Fruit fly (Drosophila melanogaster) whole organism, embryonic: Measurements from ENCODE around the gene CG42822.

Experiments used
- CG14014 ChIP-seq: fragments of 200-800 bp; sonication (Bioruptor generic); IDR thresholded peaks from 2 replicates; pipeline ENCODE4 v1.3.6; 2022; ENCODE audit warnings: missing biosample characterization, missing genetic modification characterization
- CG16813 ChIP-seq: fragments of 200-800 bp; sonication (Bioruptor generic); IDR thresholded peaks from 3 replicates; pipeline ENCODE4 v1.3.6; 2022; ENCODE audit warnings: missing biosample characterization, missing genetic modification characterization; ENCODE audit not compliant: partially characterized antibody
- CG30020 ChIP-seq: fragments of 200-800 bp; optimal IDR thresholded peaks from 2 replicates; lab custom pipeline; 2019; ENCODE audit warnings: missing biosample characterization, mild to moderate bottlenecking, missing genetic modification characterization, moderate library complexity
- CG8089 ChIP-seq: fragments of 200-800 bp; sonication (Bioruptor generic); optimal IDR thresholded peaks from 3 replicates; lab custom pipeline; 2016; ENCODE audit warnings: missing biosample characterization, missing genetic modification characterization
- Gsc ChIP-seq: fragments of 200-800 bp; sonication (Bioruptor generic); IDR thresholded peaks from 2 replicates; pipeline ENCODE4 v1.3.6; 2022; ENCODE audit warnings: missing biosample characterization, missing genetic modification characterization
- Sin3A ChIP-seq: fragments of >200 bp; optimal IDR thresholded peaks from 2 replicates; lab custom pipeline; 2018
- ac ChIP-seq: fragments of 200-800 bp; sonication (Bioruptor generic); optimal IDR thresholded peaks from 3 replicates; lab custom pipeline; 2017; ENCODE audit warnings: missing biosample characterization, mild to moderate bottlenecking, missing genetic modification characterization
- fd96Cb ChIP-seq: fragments of 200-800 bp; sonication (Bioruptor generic); optimal IDR thresholded peaks from 2 replicates; lab custom pipeline; 2018; ENCODE audit warnings: missing biosample characterization, mild to moderate bottlenecking, missing genetic modification characterization, moderate library complexity
- lmd ChIP-seq: fragments of 200-800 bp; sonication (Bioruptor generic); IDR thresholded peaks from 2 replicates; pipeline ENCODE4 v1.3.6; 2022; ENCODE audit warnings: missing biosample characterization, missing genetic modification characterization
- mld ChIP-seq: fragments of 200-800 bp; sonication (Bioruptor generic); IDR thresholded peaks from 3 replicates; pipeline ENCODE4 v1.3.6; 2022; ENCODE audit warnings: missing biosample characterization, missing genetic modification characterization; ENCODE audit not compliant: partially characterized antibody
- pum ChIP-seq: fragments of 200-800 bp; sonication (Bioruptor generic); optimal IDR thresholded peaks from 2 replicates; lab custom pipeline; 2016; ENCODE audit warnings: missing biosample characterization, missing genetic modification characterization

dm6 chr3R:17422102-17422501, 8.4 kb downstream of the CG42822 start, which contains the start of gene CG14332:
- TF ChIP-seq Gsc, result no peak
- TF ChIP-seq pum (GFP tag; lab: Kevin White, UChicago), result no peak
- TF ChIP-seq lmd (GFP tag; lab: Robert Waterston, UW), result no peak
- no peak for TF ChIP-seq CG16813 (GFP tag; lab: Robert Waterston, UW)
- TF ChIP-seq fd96Cb (tag; lab: Kevin White, UChicago), result no peak
- no peak for TF ChIP-seq CG8089 (GFP tag; lab: Kevin White, UChicago)
- TF ChIP-seq CG14014, result no peak
- TF ChIP-seq Sin3A (lab: Kevin White, UChicago), result no peak
- TF ChIP-seq mld (GFP tag; lab: Robert Waterston, UW), result no peak
- TF ChIP-seq CG30020, result no peak
- no peak for TF ChIP-seq ac (GFP tag; lab: Kevin White, UChicago)
